Fruit fly (Drosophila melanogaster): ENCODE measurements around the gene GstD7.
A peak's percentile ranks its signal among the peaks of the same experiment; 100 is the strongest.

GstD7 gene

dm6 chr3R:12378200-12378599 lies at the start of gene GstD7:
TSS of gene GstD7 (plus strand) at chr3R:12378500.
- TF ChIP-seq CG4318 (GFP tag; optimal IDR thresholded peaks at IDR 0.05) (no peak), CG10631 (GFP tag; optimal IDR thresholded peaks at IDR 0.05) (no peak), Lpt (GFP tag; optimal IDR thresholded peaks at IDR 0.05) (no peak), fd59A (GFP tag; optimal IDR thresholded peaks at IDR 0.05) (no peak), CG10669 (GFP tag; optimal IDR thresholded peaks at IDR 0.05) (no peak), CG11294 (GFP tag; IDR thresholded peaks at IDR 0.05) (no peak), Sox15 (GFP tag; optimal IDR thresholded peaks at IDR 0.05) (no peak), CG16779 (tag; optimal IDR thresholded peaks at IDR 0.05) (no peak), eg (GFP tag; IDR thresholded peaks at IDR 0.05) (no peak), CG6808 (GFP tag; optimal IDR thresholded peaks at IDR 0.05) (no peak), CG34406 (GFP tag; optimal IDR thresholded peaks at IDR 0.05) (no peak), achi (GFP tag; optimal IDR thresholded peaks at IDR 0.05) (no peak)

- no peak for TF ChIP-seq CG6792 (GFP tag; optimal IDR thresholded peaks at IDR 0.05)
- TF ChIP-seq fd59A (GFP tag; optimal IDR thresholded peaks at IDR 0.05) = no peak
- no peak for TF ChIP-seq spab (GFP tag; optimal IDR thresholded peaks at IDR 0.05)
- TF ChIP-seq Sox102F (GFP tag; optimal IDR thresholded peaks at IDR 0.05) = no peak
- TF ChIP-seq Hr4 (GFP tag; optimal IDR thresholded peaks at IDR 0.05) = no peak
- TF ChIP-seq CG6808 (GFP tag; optimal IDR thresholded peaks at IDR 0.05) = no peak
- TF ChIP-seq achi (GFP tag; optimal IDR thresholded peaks at IDR 0.05) = no peak
- TF ChIP-seq CG32006 (GFP tag; optimal IDR thresholded peaks at IDR 0.05) = no peak
- TF ChIP-seq Hr38 (GFP tag; optimal IDR thresholded peaks at IDR 0.05) = no peak
- no peak for TF ChIP-seq Lpt (GFP tag; optimal IDR thresholded peaks at IDR 0.05)
These were observed 48.5 kb upstream of the GstD7 start for dm6 chr3R:12329827-12330226.

- TF ChIP-seq CG32006 (GFP tag; optimal IDR thresholded peaks at IDR 0.05) (no peak), vri (GFP tag; optimal IDR thresholded peaks at IDR 0.05) (peak; percentile 30)
These were observed 36.9 kb upstream of the GstD7 start, which contains the start of gene Sgsf for dm6 chr3R:12341374-12341773. TSS of gene Sgsf (plus strand) at chr3R:12341674.

dm6 chr3R:12344914-12345549 lies 33.3 kb upstream of the GstD7 start:
- no peak for TF ChIP-seq CG1621 (tag; optimal IDR thresholded peaks at IDR 0.05)
- no peak for TF ChIP-seq CG8319 (GFP tag; optimal IDR thresholded peaks at IDR 0.05)
- no peak for TF ChIP-seq eg (GFP tag; IDR thresholded peaks at IDR 0.05)
- no peak for TF ChIP-seq CG6163 (GFP tag; IDR thresholded peaks at IDR 0.05)
- TF ChIP-seq Sox15 (GFP tag; optimal IDR thresholded peaks at IDR 0.05) = no peak
- TF ChIP-seq Smox (GFP tag; optimal IDR thresholded peaks at IDR 0.05) = peak; percentile 18
- TF ChIP-seq Lpt (GFP tag; optimal IDR thresholded peaks at IDR 0.05) = no peak
- no peak for TF ChIP-seq fd85E (GFP tag; optimal IDR thresholded peaks at IDR 0.05)
- TF ChIP-seq CG10631 (GFP tag; optimal IDR thresholded peaks at IDR 0.05) = no peak
- TF ChIP-seq fd59A (GFP tag; optimal IDR thresholded peaks at IDR 0.05) = no peak
- TF ChIP-seq CG6792 (GFP tag; optimal IDR thresholded peaks at IDR 0.05) = no peak
- TF ChIP-seq CG8632 (GFP tag; optimal IDR thresholded peaks at IDR 0.05) = no peak
- TF ChIP-seq OdsH (GFP tag; optimal IDR thresholded peaks at IDR 0.05) = no peak
- no peak for TF ChIP-seq Gug (GFP tag; IDR thresholded peaks at IDR 0.05)
- TF ChIP-seq lz (GFP tag; optimal IDR thresholded peaks at IDR 0.05) = peak; percentile 24
- no peak for TF ChIP-seq CG11294 (GFP tag; IDR thresholded peaks at IDR 0.05)
- TF ChIP-seq Eip93F (GFP tag; optimal IDR thresholded peaks at IDR 0.05) = no peak
- TF ChIP-seq Ets96B (tag; optimal IDR thresholded peaks at IDR 0.05) = no peak
- TF ChIP-seq dsx (GFP tag; optimal IDR thresholded peaks at IDR 0.05; ENCODE audit: poor library complexity, severe bottlenecking) = no peak
- TF ChIP-seq CG10669 (GFP tag; optimal IDR thresholded peaks at IDR 0.05) = no peak
- TF ChIP-seq CG9139 (GFP tag; optimal IDR thresholded peaks at IDR 0.05) = no peak
- TF ChIP-seq CG3919 (GFP tag; optimal IDR thresholded peaks at IDR 0.05) = no peak
- peak; percentile 68 for TF ChIP-seq Eip78C (GFP tag)
- TF ChIP-seq vri (GFP tag; optimal IDR thresholded peaks at IDR 0.05) = no peak
- no peak for TF ChIP-seq spab (GFP tag; optimal IDR thresholded peaks at IDR 0.05)
- TF ChIP-seq achi (GFP tag; optimal IDR thresholded peaks at IDR 0.05) = no peak
- TF ChIP-seq topi (GFP tag; optimal IDR thresholded peaks at IDR 0.05) = peak; percentile 45
- no peak for TF ChIP-seq Eip75B (GFP tag; optimal IDR thresholded peaks at IDR 0.05)
- TF ChIP-seq CG3032 (tag; optimal IDR thresholded peaks at IDR 0.05) = no peak
- TF ChIP-seq CG4318 (GFP tag; optimal IDR thresholded peaks at IDR 0.05) = no peak
- no peak for TF ChIP-seq CG6854 (GFP tag; optimal IDR thresholded peaks at IDR 0.05)
- peak; percentile 15 for TF ChIP-seq Sox102F (GFP tag; optimal IDR thresholded peaks at IDR 0.05)
- no peak for TF ChIP-seq CG6276 (GFP tag; optimal IDR thresholded peaks at IDR 0.05)
- no peak for TF ChIP-seq Hr38 (GFP tag; optimal IDR thresholded peaks at IDR 0.05)
- no peak for TF ChIP-seq acj6 (GFP tag; optimal IDR thresholded peaks at IDR 0.05)
- TF ChIP-seq CG32006 (GFP tag; optimal IDR thresholded peaks at IDR 0.05) = no peak
- TF ChIP-seq Blimp-1 (GFP tag; optimal IDR thresholded peaks at IDR 0.05) = peak; percentile 15
- no peak for TF ChIP-seq Hr4 (GFP tag; optimal IDR thresholded peaks at IDR 0.05)
- no peak for TF ChIP-seq Sox14 (GFP tag; optimal IDR thresholded peaks at IDR 0.05)
